Worm (Caenorhabditis elegans): ENCODE results near the gene del-7.

ce11 chrIV:7789521-7789949, 29.3 kb downstream of the del-7 start, which contains the start of gene imp-3:
- TF ChIP-seq scrt-1 (GFP tag; IDR thresholded peaks at IDR 0.05) (no peak), ama-1 (optimal IDR thresholded peaks at IDR 0.05) (peak; percentile 67), F13C5.2 (tag; optimal IDR thresholded peaks at IDR 0.05) (no peak), tbx-11 (GFP tag; IDR thresholded peaks at IDR 0.05) (no peak), ceh-13 (GFP tag; optimal IDR thresholded peaks at IDR 0.05) (no peak), sea-1 (GFP tag; conservative IDR thresholded peaks at IDR 0.05) (0 out of 2 replicates have a peak, but pooled peaks have one; percentile 21), pes-1 (GFP tag; IDR thresholded peaks at IDR 0.05) (no peak), hmg-4 (GFP tag; optimal IDR thresholded peaks at IDR 0.05) (no peak), ets-7 (tag; optimal IDR thresholded peaks at IDR 0.05) (no peak), aly-1 (tag; optimal IDR thresholded peaks at IDR 0.05) (no peak)

Measured in whole organism, early embryonic.